Worm (Caenorhabditis elegans) whole organism, dauer: Measurements from ENCODE around the gene ins-13.

Source experiments
- unc-62 ChIP-seq: sonication (generic microtip); optimal IDR thresholded peaks from 2 replicates; lab custom pipeline; 2017; ENCODE audit warnings: missing biosample characterization, missing genetic modification reagents, missing genetic modification characterization

ins-13 gene

ce11 chrII:5544764-5545163, at the start of gene ins-13:
ins-13 (minus strand) TSS chrII:5544864.
- no peak for TF ChIP-seq unc-62 (GFP tag; lab: Kevin White, UChicago)

- TF ChIP-seq unc-62 (GFP tag; lab: Kevin White, UChicago): no peak
Observed at ce11 chrII:5594210-5594764, 49.6 kb upstream of the ins-13 start, which contains the start of gene ttc-4. ttc-4 (plus strand) TSS chrII:5594714.

ce11 chrII:5593377-5593932, 48.8 kb upstream of the ins-13 start, which contains the start of gene cdc-14:
cdc-14 (minus strand) TSS chrII:5593427.
- no peak for TF ChIP-seq unc-62 (GFP tag; lab: Kevin White, UChicago)

- TF ChIP-seq unc-62 (GFP tag; lab: Kevin White, UChicago): no peak
Observed at ce11 chrII:5592857-5593256, 48.2 kb upstream of the ins-13 start.

- no peak for TF ChIP-seq unc-62 (GFP tag; lab: Kevin White, UChicago)
Observed at ce11 chrII:5591558-5591957, 46.9 kb upstream of the ins-13 start.

ce11 chrII:5589690-5590089, 45.0 kb upstream of the ins-13 start, which contains the start of gene C17G10.13:
C17G10.13 (minus strand) TSS chrII:5589790.
- no peak for TF ChIP-seq unc-62 (GFP tag; lab: Kevin White, UChicago)

- no peak for TF ChIP-seq unc-62 (GFP tag; lab: Kevin White, UChicago)
Observed at ce11 chrII:5587794-5588193, 43.1 kb upstream of the ins-13 start.

- TF ChIP-seq unc-62 (GFP tag; lab: Kevin White, UChicago): no peak
Observed at ce11 chrII:5585788-5586187, 41.1 kb upstream of the ins-13 start, which contains the start of gene lys-8. lys-8 (plus strand) TSS chrII:5586178.

- TF ChIP-seq unc-62 (GFP tag; lab: Kevin White, UChicago): no peak
Observed at ce11 chrII:5582309-5582708, 37.6 kb upstream of the ins-13 start, which contains the start of gene T25E4.2. T25E4.2 (minus strand) TSS chrII:5582409.

- no peak for TF ChIP-seq unc-62 (GFP tag; lab: Kevin White, UChicago)
Observed at ce11 chrII:5579236-5579635, 34.6 kb upstream of the ins-13 start.

- no peak for TF ChIP-seq unc-62 (GFP tag; lab: Kevin White, UChicago)
Observed at ce11 chrII:5578714-5579113, 34.0 kb upstream of the ins-13 start.

- TF ChIP-seq unc-62 (GFP tag; lab: Kevin White, UChicago): no peak
Observed at ce11 chrII:5578035-5578434, 33.4 kb upstream of the ins-13 start, which contains the start of gene T25E4.1. T25E4.1 (plus strand) TSS chrII:5578335.

ce11 chrII:5577060-5577459, 32.4 kb upstream of the ins-13 start:
- no peak for TF ChIP-seq unc-62 (GFP tag; lab: Kevin White, UChicago)

- TF ChIP-seq unc-62 (GFP tag; lab: Kevin White, UChicago): no peak
Observed at ce11 chrII:5574925-5575324, 30.3 kb upstream of the ins-13 start.

ce11 chrII:5572082-5572746, 27.6 kb upstream of the ins-13 start:
- TF ChIP-seq unc-62 (GFP tag; lab: Kevin White, UChicago): no peak

- TF ChIP-seq unc-62 (GFP tag; lab: Kevin White, UChicago): no peak
Observed at ce11 chrII:5570272-5570671, 25.6 kb upstream of the ins-13 start, which contains the start of the genes C17C3.1 and C17C3.15. C17C3.1 (plus strand) TSS chrII:5570572. C17C3.15 (plus strand) TSS chrII:5570654.
